Fruit fly (Drosophila melanogaster) whole organism, prepupa: ENCODE data around the gene tos.

ENCODE experiments used
- CG10631 ChIP-seq: fragments of 200-800 bp; sonication (Bioruptor generic); optimal IDR thresholded peaks from 2 replicates; lab custom pipeline; 2016; ENCODE audit warnings: missing biosample characterization, missing genetic modification characterization
- CG10669 ChIP-seq: fragments of 200-800 bp; sonication (Bioruptor generic); optimal IDR thresholded peaks from 3 replicates; lab custom pipeline; 2018; ENCODE audit warnings: missing biosample characterization, mild to moderate bottlenecking, missing genetic modification characterization, moderate library complexity
- CG11294 ChIP-seq: fragments of 200-800 bp; sonication (Bioruptor generic); IDR thresholded peaks from 2 replicates; pipeline ENCODE4 v1.3.6; 2022; ENCODE audit warnings: missing biosample characterization, missing genetic modification characterization
- CG11762 ChIP-seq: fragments of 200-800 bp; sonication (Bioruptor generic); optimal IDR thresholded peaks from 3 replicates; lab custom pipeline; 2016; ENCODE audit warnings: missing biosample characterization, missing genetic modification characterization; ENCODE audit not compliant: insufficient read depth
- CG11902 ChIP-seq: fragments of 200-800 bp; sonication (Bioruptor generic); optimal IDR thresholded peaks from 3 replicates; lab custom pipeline; 2016; ENCODE audit warnings: missing biosample characterization, missing genetic modification characterization
- CG15336 ChIP-seq: fragments of 200-800 bp; sonication (Bioruptor generic); IDR thresholded peaks from 2 replicates; pipeline ENCODE4 v1.3.6; 2022; ENCODE audit warnings: missing biosample characterization, missing genetic modification characterization
- CG1621 ChIP-seq: fragments of 200-800 bp; sonication (Bioruptor generic); optimal IDR thresholded peaks from 3 replicates; lab custom pipeline; 2018; ENCODE audit warnings: missing biosample characterization, mild to moderate bottlenecking, missing genetic modification characterization
- CG16779 ChIP-seq: fragments of 200-800 bp; sonication (Bioruptor generic); optimal IDR thresholded peaks from 3 replicates; lab custom pipeline; 2017; ENCODE audit warnings: missing biosample characterization, mild to moderate bottlenecking, missing genetic modification characterization
- CG3032 ChIP-seq: fragments of 200-800 bp; optimal IDR thresholded peaks from 2 replicates; lab custom pipeline; 2019; ENCODE audit warnings: missing biosample characterization, mild to moderate bottlenecking, missing genetic modification characterization, moderate library complexity
- CG32006 ChIP-seq: fragments of 200-800 bp; sonication (Bioruptor generic); optimal IDR thresholded peaks from 3 replicates; lab custom pipeline; 2017; ENCODE audit warnings: missing biosample characterization, mild to moderate bottlenecking, missing genetic modification characterization
- CG3919 ChIP-seq: fragments of 200-800 bp; sonication (Bioruptor generic); optimal IDR thresholded peaks from 3 replicates; lab custom pipeline; 2016; ENCODE audit warnings: missing biosample characterization, missing genetic modification characterization
- CG4318 ChIP-seq: fragments of 200-800 bp; sonication (Bioruptor generic); optimal IDR thresholded peaks from 3 replicates; lab custom pipeline; 2017; ENCODE audit warnings: missing biosample characterization, mild to moderate bottlenecking, missing genetic modification characterization
- CG6163 ChIP-seq: fragments of 200-800 bp; sonication (Bioruptor generic); IDR thresholded peaks from 3 replicates; pipeline ENCODE4 v1.3.6; 2022; ENCODE audit warnings: missing biosample characterization, missing genetic modification characterization
- CG6792 ChIP-seq: fragments of 200-800 bp; sonication (Bioruptor generic); optimal IDR thresholded peaks from 3 replicates; lab custom pipeline; 2016; ENCODE audit warnings: missing biosample characterization, missing genetic modification characterization
- CG6854 ChIP-seq: fragments of 200-800 bp; sonication (Bioruptor generic); optimal IDR thresholded peaks from 2 replicates; lab custom pipeline; 2017; ENCODE audit warnings: missing biosample characterization, mild to moderate bottlenecking, missing genetic modification characterization
- CG7368 ChIP-seq: fragments of 200-800 bp; sonication (Bioruptor generic); optimal IDR thresholded peaks from 3 replicates; lab custom pipeline; 2016; ENCODE audit warnings: missing biosample characterization, missing genetic modification characterization
- CG8119 ChIP-seq: fragments of 200-800 bp; sonication (Bioruptor generic); IDR thresholded peaks from 3 replicates; pipeline ENCODE4 v1.3.6; 2022; ENCODE audit warnings: missing biosample characterization, missing genetic modification characterization
- CG8319 ChIP-seq: fragments of 200-800 bp; sonication (Bioruptor generic); optimal IDR thresholded peaks from 3 replicates; lab custom pipeline; 2016; ENCODE audit warnings: missing biosample characterization, missing genetic modification characterization
- Eip75B ChIP-seq: fragments of 200-800 bp; sonication (Bioruptor generic); optimal IDR thresholded peaks from 3 replicates; lab custom pipeline; 2016; ENCODE audit warnings: missing biosample characterization, missing genetic modification characterization
- Eip78C ChIP-seq: fragments of 200-800 bp; sonication (Bioruptor generic); peaks from one replicate; lab custom pipeline; 2016; ENCODE audit warnings: missing biosample characterization, missing genetic modification characterization
- Ets21C ChIP-seq: fragments of 200-800 bp; sonication (Bioruptor generic); optimal IDR thresholded peaks from 3 replicates; lab custom pipeline; 2016; ENCODE audit warnings: missing biosample characterization, missing genetic modification characterization
- Ets96B ChIP-seq: fragments of 200-800 bp; optimal IDR thresholded peaks from 2 replicates; lab custom pipeline; 2019; ENCODE audit warnings: missing biosample characterization, mild to moderate bottlenecking, missing genetic modification characterization, moderate library complexity
- Gug ChIP-seq: fragments of 200-800 bp; sonication (Bioruptor generic); IDR thresholded peaks from 2 replicates; pipeline ENCODE4 v1.3.6; 2022; ENCODE audit warnings: missing biosample characterization, missing genetic modification characterization
- Hr38 ChIP-seq: sonication (Bioruptor generic); optimal IDR thresholded peaks from 2 replicates; lab custom pipeline; 2016; ENCODE audit warnings: missing biosample characterization, missing genetic modification characterization
- Hr39 ChIP-seq: fragments of 200-800 bp; sonication (Bioruptor generic); optimal IDR thresholded peaks from 2 replicates; lab custom pipeline; 2016; ENCODE audit warnings: missing biosample characterization, missing genetic modification characterization
- Hr4 ChIP-seq: fragments of 200-800 bp; sonication (Bioruptor generic); optimal IDR thresholded peaks from 3 replicates; lab custom pipeline; 2016; ENCODE audit warnings: missing biosample characterization, missing genetic modification characterization
- Met ChIP-seq: fragments of 200-800 bp; sonication (Bioruptor generic); optimal IDR thresholded peaks from 3 replicates; lab custom pipeline; 2016; ENCODE audit warnings: missing biosample characterization, missing genetic modification characterization
- OdsH ChIP-seq: fragments of 200-800 bp; sonication (Bioruptor generic); optimal IDR thresholded peaks from 3 replicates; lab custom pipeline; 2016; ENCODE audit warnings: missing biosample characterization, missing genetic modification characterization
- Sox14 ChIP-seq: fragments of 200-800 bp; sonication (Bioruptor generic); optimal IDR thresholded peaks from 3 replicates; lab custom pipeline; 2016; ENCODE audit warnings: missing biosample characterization, missing genetic modification characterization
- Sox15 ChIP-seq: fragments of 200-800 bp; sonication (Bioruptor generic); optimal IDR thresholded peaks from 3 replicates; lab custom pipeline; 2016; ENCODE audit warnings: missing biosample characterization, missing genetic modification characterization
- achi ChIP-seq: fragments of 200-800 bp; sonication (Bioruptor generic); optimal IDR thresholded peaks from 3 replicates; lab custom pipeline; 2016; ENCODE audit warnings: missing biosample characterization, missing genetic modification characterization
- acj6 ChIP-seq: fragments of 200-800 bp; sonication (Bioruptor generic); optimal IDR thresholded peaks from 3 replicates; lab custom pipeline; 2016; ENCODE audit warnings: missing biosample characterization, missing genetic modification characterization
- cyc ChIP-seq: fragments of 200-800 bp; sonication (Bioruptor generic); optimal IDR thresholded peaks from 3 replicates; lab custom pipeline; 2016; ENCODE audit warnings: missing biosample characterization, missing genetic modification characterization
- dac ChIP-seq: fragments of 200-800 bp; sonication (Bioruptor generic); optimal IDR thresholded peaks from 2 replicates; lab custom pipeline; 2017; ENCODE audit warnings: missing biosample characterization, mild to moderate bottlenecking, missing genetic modification characterization
- dsx ChIP-seq: fragments of 200-800 bp; optimal IDR thresholded peaks from 3 replicates; lab custom pipeline; 2019; ENCODE audit warnings: missing biosample characterization, mild to moderate bottlenecking, missing genetic modification characterization, moderate library complexity; ENCODE audit not compliant: poor library complexity, severe bottlenecking
- esn ChIP-seq: fragments of 200-800 bp; sonication (Bioruptor generic); optimal IDR thresholded peaks from 2 replicates; lab custom pipeline; 2016; ENCODE audit warnings: missing biosample characterization, mild to moderate bottlenecking, missing genetic modification characterization, moderate library complexity
- fd59A ChIP-seq: fragments of 200-800 bp; sonication (Bioruptor generic); optimal IDR thresholded peaks from 2 replicates; lab custom pipeline; 2017; ENCODE audit warnings: missing biosample characterization, mild to moderate bottlenecking, missing genetic modification characterization, missing genetic modification reagents
- fkh ChIP-seq: fragments of 200-800 bp; sonication (Bioruptor generic); optimal IDR thresholded peaks from 3 replicates; lab custom pipeline; 2017; ENCODE audit warnings: missing biosample characterization, mild to moderate bottlenecking, missing genetic modification characterization, moderate library complexity
- lz ChIP-seq: fragments of 200-800 bp; sonication (Bioruptor generic); optimal IDR thresholded peaks from 3 replicates; lab custom pipeline; 2016; ENCODE audit warnings: missing biosample characterization, missing genetic modification characterization
- net ChIP-seq: fragments of 200-800 bp; sonication (Bioruptor generic); optimal IDR thresholded peaks from 3 replicates; lab custom pipeline; 2016; ENCODE audit warnings: missing biosample characterization, missing genetic modification characterization
- pdm3 ChIP-seq: fragments of 200-800 bp; sonication (Bioruptor generic); optimal IDR thresholded peaks from 3 replicates; lab custom pipeline; 2016; ENCODE audit warnings: missing biosample characterization, missing genetic modification characterization
- salr ChIP-seq, 2 experiments: fragments of 200-800 bp; sonication (Bioruptor generic); optimal IDR thresholded peaks; 3 replicates each; lab custom pipeline; 2016 to 2018; ENCODE audit warnings: missing biosample characterization in 2 of 2, missing genetic modification characterization in 2 of 2, mild to moderate bottlenecking in 1 of 2
- spab ChIP-seq: fragments of 200-800 bp; sonication (Bioruptor generic); optimal IDR thresholded peaks from 2 replicates; lab custom pipeline; 2017; ENCODE audit warnings: missing biosample characterization, mild to moderate bottlenecking, missing genetic modification characterization, missing genetic modification reagents
- ss ChIP-seq, 2 experiments: fragments of 200-800 bp; sonication (Bioruptor generic); optimal IDR thresholded peaks; 2 replicates in 1 of 2; 3 replicates in 1 of 2; lab custom pipeline; 2017 to 2018; ENCODE audit warnings: mild to moderate bottlenecking in 2 of 2, missing biosample characterization in 2 of 2, missing genetic modification characterization in 2 of 2, moderate library complexity in 1 of 2
- svp ChIP-seq: fragments of 200-800 bp; sonication (Bioruptor generic); peaks from one replicate; lab custom pipeline; 2016; ENCODE audit warnings: missing biosample characterization, missing genetic modification characterization
- topi ChIP-seq: fragments of 200-800 bp; sonication (Bioruptor generic); optimal IDR thresholded peaks from 3 replicates; lab custom pipeline; 2016; ENCODE audit warnings: missing biosample characterization, missing genetic modification characterization

The tos gene

DNA sequence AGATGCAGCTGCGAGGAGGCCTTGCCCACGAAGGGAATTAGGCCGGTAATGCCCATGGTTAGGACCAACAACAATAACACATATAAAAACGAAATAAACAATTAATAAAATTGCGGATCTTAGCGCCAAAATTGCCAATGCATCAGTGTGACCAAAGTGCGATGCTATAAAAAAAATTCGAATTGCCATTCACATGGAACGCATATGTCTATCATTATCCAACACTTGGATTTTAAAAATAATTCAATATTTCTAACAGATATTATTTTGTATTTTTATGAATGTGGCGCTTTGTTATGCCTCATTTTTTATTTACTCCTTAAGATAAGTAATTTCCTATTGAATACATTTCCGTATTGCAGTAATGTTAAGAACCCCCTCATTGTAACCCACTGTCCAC lies at the start of gene tos:
Gene tos, minus strand, starts transcription at position 173 of the 400 bp plus-strand sequence.
- no peak for TF ChIP-seq pdm3 (GFP tag; lab: Kevin White, UChicago)
- no peak for TF ChIP-seq CG7368 (GFP tag; lab: Kevin White, UChicago)
- TF ChIP-seq CG11762 (GFP tag; lab: Kevin White, UChicago) = no peak
- TF ChIP-seq esn = peak; percentile 32
- TF ChIP-seq CG6163 (GFP tag; lab: Robert Waterston, UW) = no peak
- TF ChIP-seq, all 60 proteins: peak for 1

DNA sequence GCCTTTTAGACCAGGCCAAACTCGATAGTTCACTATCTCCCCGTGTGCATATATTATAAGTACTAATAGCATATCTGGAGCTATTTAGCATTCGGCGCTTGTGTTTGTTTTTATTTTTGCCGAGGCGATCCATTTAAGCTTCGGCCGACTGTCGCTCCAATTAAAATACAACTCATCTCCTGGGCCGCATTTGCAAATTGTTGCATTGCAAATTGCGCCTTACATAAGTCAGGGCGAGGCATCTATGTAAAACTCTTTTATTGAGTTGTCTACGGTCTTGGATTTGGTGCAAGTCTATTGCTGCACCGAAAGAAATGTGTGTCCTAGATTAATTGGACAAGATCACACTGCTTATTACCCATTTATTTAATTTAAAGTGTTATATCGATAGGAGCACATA lies 46.1 kb upstream of the tos start:
- TF ChIP-seq CG3032 (tag; lab: Kevin White, UChicago) (no peak), fd59A (GFP tag; lab: Kevin White, UChicago) (no peak), Hr4 (GFP tag; lab: Kevin White, UChicago) (peak; percentile 25), dac (no peak), CG3919 (GFP tag; lab: Kevin White, UChicago) (no peak), Eip75B (GFP tag; lab: Kevin White, UChicago) (no peak)
- TF ChIP-seq, all 60 proteins: peak for 1

DNA sequence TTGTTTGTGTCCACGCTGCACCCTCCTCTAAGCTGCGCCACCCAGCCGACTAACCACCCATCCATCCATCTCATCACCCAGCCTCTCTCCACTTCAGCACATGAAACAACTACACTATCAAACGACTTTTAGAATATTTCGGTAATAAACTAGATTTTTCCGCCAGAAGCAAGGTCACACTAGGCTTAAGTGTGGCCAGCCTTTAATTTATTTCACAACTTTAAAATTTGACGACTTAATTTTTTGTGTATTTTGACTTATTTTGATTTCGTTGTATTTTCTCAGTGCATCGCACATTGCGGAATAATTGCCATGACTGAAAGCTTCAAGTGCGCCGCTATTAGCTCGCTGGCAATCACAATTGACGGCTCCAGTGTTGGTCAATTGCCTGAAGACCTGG lies 43.0 kb upstream of the tos start:
- TF ChIP-seq net (GFP tag; lab: Kevin White, UChicago) (no peak), CG11902 (GFP tag; lab: Kevin White, UChicago) (no peak), Hr38 (GFP tag; lab: Kevin White, UChicago) (no peak), achi (GFP tag; lab: Kevin White, UChicago) (peak; percentile 34), CG11762 (GFP tag; lab: Kevin White, UChicago) (no peak), CG1621 (tag; lab: Kevin White, UChicago) (no peak), salr (GFP tag; optimal IDR thresholded peaks at IDR 0.05; lab: Kevin White, UChicago) (peak in 1 of 2 experiments; percentile 22), CG6163 (GFP tag; lab: Robert Waterston, UW) (peak; percentile 76), spab (GFP tag; lab: Kevin White, UChicago) (no peak), fd59A (GFP tag; lab: Kevin White, UChicago) (no peak), CG32006 (GFP tag; lab: Kevin White, UChicago) (peak; percentile 70), Ets21C (GFP tag; lab: Kevin White, UChicago) (no peak), topi (GFP tag; lab: Kevin White, UChicago) (no peak), acj6 (GFP tag; lab: Kevin White, UChicago) (peak; percentile 0), CG8319 (no peak), Hr39 (GFP tag; lab: Kevin White, UChicago) (no peak), dac (peak; percentile 59), CG16779 (tag; lab: Kevin White, UChicago) (peak; percentile 19), CG3919 (GFP tag; lab: Kevin White, UChicago) (peak; percentile 22), Met (GFP tag; lab: Kevin White, UChicago) (no peak), cyc (GFP tag; lab: Kevin White, UChicago) (no peak), Ets96B (tag; lab: Kevin White, UChicago) (peak; percentile 10), CG11294 (GFP tag; lab: Robert Waterston, UW) (peak; percentile 16; the same call in 1 of the 2 replicates), CG10631 (GFP tag; lab: Kevin White, UChicago) (no peak), CG3032 (tag; lab: Kevin White, UChicago) (no peak), CG4318 (GFP tag; lab: Kevin White, UChicago) (peak; percentile 61), dsx (no peak), Gug (GFP tag; lab: Robert Waterston, UW) (peak; percentile 61), CG10669 (GFP tag; lab: Kevin White, UChicago) (no peak), Sox15 (no peak), CG8119 (peak; percentile 74), fkh (GFP tag; lab: Kevin White, UChicago) (no peak), svp (GFP tag; lab: Kevin White, UChicago) (no peak), Sox14 (GFP tag; lab: Kevin White, UChicago) (no peak), esn (no peak), OdsH (GFP tag; lab: Kevin White, UChicago) (peak; percentile 17), Eip75B (GFP tag; lab: Kevin White, UChicago) (no peak), lz (GFP tag; lab: Kevin White, UChicago) (no peak), Hr4 (GFP tag; lab: Kevin White, UChicago) (peak; percentile 87), pdm3 (GFP tag; lab: Kevin White, UChicago) (peak; percentile 20), Eip78C (GFP tag; lab: Kevin White, UChicago) (peak; percentile 79), CG7368 (GFP tag; lab: Kevin White, UChicago) (no peak), ss (GFP tag; optimal IDR thresholded peaks at IDR 0.05; lab: Kevin White, UChicago) (no peak), CG6792 (GFP tag; lab: Kevin White, UChicago) (no peak), CG6854 (GFP tag; lab: Kevin White, UChicago) (no peak), CG15336 (peak; percentile 74)
